Worm (Caenorhabditis elegans): ENCODE data around the gene srbc-19.

The srbc-19 gene

ce11 chrV:2159331-2159730 lies 7.2 kb downstream of the srbc-19 start, which contains the start of gene C45H4.14:
Gene C45H4.14, minus strand, starts transcription at chrV:2159431.
- TF ChIP-seq tbx-2 (tag; optimal IDR thresholded peaks at IDR 0.05), result no peak

- TF ChIP-seq zip-5 (tag; optimal IDR thresholded peaks at IDR 0.05) (no peak), ceh-48 (tag; optimal IDR thresholded peaks at IDR 0.05) (no peak), pha-2 (tag; optimal IDR thresholded peaks at IDR 0.05) (no peak), mec-3 (tag; optimal IDR thresholded peaks at IDR 0.05; ENCODE audit: borderline replicate concordance) (no peak), syd-9 (tag; optimal IDR thresholded peaks at IDR 0.05) (no peak), odd-2 (tag; optimal IDR thresholded peaks at IDR 0.05) (no peak), ceh-31 (tag; optimal IDR thresholded peaks at IDR 0.05) (no peak), eyg-1 (tag; optimal IDR thresholded peaks at IDR 0.05) (no peak), hlh-13 (GFP tag; optimal IDR thresholded peaks at IDR 0.05) (no peak), nhr-11 (tag; optimal IDR thresholded peaks at IDR 0.05) (no peak), unc-3 (GFP tag; conservative IDR thresholded peaks at IDR 0.05) (no peak), unc-3 (tag; optimal IDR thresholded peaks at IDR 0.05) (no peak), K02D7.2 (tag; optimal IDR thresholded peaks at IDR 0.05) (no peak), sdc-2 (tag; optimal IDR thresholded peaks at IDR 0.05) (no peak), hlh-30 (tag; optimal IDR thresholded peaks at IDR 0.05; ENCODE audit: insufficient read depth) (no peak)
These were observed 9.7 kb downstream of the srbc-19 start, which contains the start of gene srbc-22 for ce11 chrV:2156830-2157229. Gene srbc-22, plus strand, starts transcription at chrV:2157130.

ce11 chrV:2155232-2155631 lies 11.3 kb downstream of the srbc-19 start, which contains the start of gene srbc-21:
Gene srbc-21, plus strand, starts transcription at chrV:2155532.
- TF ChIP-seq ceh-48 (tag; optimal IDR thresholded peaks at IDR 0.05) (no peak), tbx-7 (tag; optimal IDR thresholded peaks at IDR 0.05) (no peak), sox-4 (tag; optimal IDR thresholded peaks at IDR 0.05) (no peak), unc-3 (GFP tag; conservative IDR thresholded peaks at IDR 0.05) (no peak), unc-3 (tag; optimal IDR thresholded peaks at IDR 0.05) (no peak), ceh-6 (GFP tag; optimal IDR thresholded peaks at IDR 0.05) (no peak), ref-2 (tag; optimal IDR thresholded peaks at IDR 0.05) (no peak), T23F11.4 (GFP tag; optimal IDR thresholded peaks at IDR 0.05) (no peak), mec-3 (tag; optimal IDR thresholded peaks at IDR 0.05; ENCODE audit: borderline replicate concordance) (no peak), pag-3 (tag; optimal IDR thresholded peaks at IDR 0.05; ENCODE audit: borderline replicate concordance) (no peak), gmeb-2 (tag; optimal IDR thresholded peaks at IDR 0.05) (no peak), pat-9 (tag; optimal IDR thresholded peaks at IDR 0.05) (no peak)

- TF ChIP-seq tbx-2 (tag; optimal IDR thresholded peaks at IDR 0.05) (no peak), ceh-24 (tag; optimal IDR thresholded peaks at IDR 0.05) (no peak), ceh-22 (tag; optimal IDR thresholded peaks at IDR 0.05) (no peak), pha-2 (tag; optimal IDR thresholded peaks at IDR 0.05) (no peak), ceh-9 (tag; optimal IDR thresholded peaks at IDR 0.05) (no peak), K02D7.2 (tag; optimal IDR thresholded peaks at IDR 0.05) (no peak), T23F11.4 (GFP tag; optimal IDR thresholded peaks at IDR 0.05) (no peak), zip-5 (tag; optimal IDR thresholded peaks at IDR 0.05) (no peak), lim-6 (tag; optimal IDR thresholded peaks at IDR 0.05) (no peak), hlh-13 (GFP tag; optimal IDR thresholded peaks at IDR 0.05) (no peak), madf-2 (tag; optimal IDR thresholded peaks at IDR 0.05) (no peak), fkh-6 (tag; optimal IDR thresholded peaks at IDR 0.05) (no peak), hlh-15 (tag; optimal IDR thresholded peaks at IDR 0.05) (no peak), ceh-2 (tag; optimal IDR thresholded peaks at IDR 0.05) (no peak)
These were observed 13.3 kb downstream of the srbc-19 start, which contains the start of gene srbc-23 for ce11 chrV:2153274-2153673. Gene srbc-23, plus strand, starts transcription at chrV:2153574.

ce11 chrV:2151458-2151857 lies 15.1 kb downstream of the srbc-19 start, which contains the start of gene srbc-24:
Gene srbc-24, plus strand, starts transcription at chrV:2151758.
- no peak for TF ChIP-seq ceh-19 (GFP tag; optimal IDR thresholded peaks at IDR 0.05)
- no peak for TF ChIP-seq sox-4 (tag; optimal IDR thresholded peaks at IDR 0.05)
- no peak for TF ChIP-seq unc-42 (tag; optimal IDR thresholded peaks at IDR 0.05)
- no peak for TF ChIP-seq ref-2 (tag; optimal IDR thresholded peaks at IDR 0.05)
- TF ChIP-seq K09A11.1 (tag; optimal IDR thresholded peaks at IDR 0.05; ENCODE audit: insufficient read depth), result no peak
- TF ChIP-seq unc-3 (GFP tag; conservative IDR thresholded peaks at IDR 0.05), result no peak
- no peak for TF ChIP-seq unc-3 (tag; optimal IDR thresholded peaks at IDR 0.05)
- no peak for TF ChIP-seq ahr-1 (tag; optimal IDR thresholded peaks at IDR 0.05)
- no peak for TF ChIP-seq F13H6.1 (tag; optimal IDR thresholded peaks at IDR 0.05)
- no peak for TF ChIP-seq ceh-30 (tag; optimal IDR thresholded peaks at IDR 0.05)
- TF ChIP-seq ceh-45 (GFP tag; IDR thresholded peaks at IDR 0.05), result no peak
- TF ChIP-seq mec-3 (tag; optimal IDR thresholded peaks at IDR 0.05; ENCODE audit: borderline replicate concordance), result no peak
- TF ChIP-seq ceh-22 (tag; optimal IDR thresholded peaks at IDR 0.05), result no peak
- TF ChIP-seq tbx-2 (tag; optimal IDR thresholded peaks at IDR 0.05), result no peak
- no peak for TF ChIP-seq syd-9 (tag; optimal IDR thresholded peaks at IDR 0.05)
- no peak for TF ChIP-seq hlh-8 (tag; optimal IDR thresholded peaks at IDR 0.05)
- TF ChIP-seq ttx-3 (tag; optimal IDR thresholded peaks at IDR 0.05), result no peak
- no peak for TF ChIP-seq unc-55 (GFP tag; optimal IDR thresholded peaks at IDR 0.05)
- no peak for TF ChIP-seq pros-1 (tag; optimal IDR thresholded peaks at IDR 0.05)
- no peak for TF ChIP-seq zip-5 (tag; optimal IDR thresholded peaks at IDR 0.05)
